Fruit fly (Drosophila melanogaster) whole organism, embryonic: ENCODE data around the gene CG9839.

Experiments
- Ada2b ChIP-seq: fragments of 200-800 bp; sonication (Bioruptor generic); IDR thresholded peaks from 2 replicates; pipeline ENCODE4 v1.3.6; 2022; ENCODE audit warnings: missing biosample characterization, missing genetic modification characterization
- Blimp-1 ChIP-seq: fragments of 200-800 bp; sonication (Bioruptor generic); optimal IDR thresholded peaks from 3 replicates; lab custom pipeline; 2018; ENCODE audit warnings: missing biosample characterization, missing genetic modification characterization, mild to moderate bottlenecking, moderate library complexity, missing genetic modification reagents
- CG10959 ChIP-seq: fragments of 200-800 bp; sonication (Bioruptor generic); IDR thresholded peaks from 2 replicates; pipeline ENCODE4 v1.3.6; 2022; ENCODE audit warnings: missing biosample characterization, missing genetic modification characterization
- CG10979 ChIP-seq: fragments of 200-800 bp; sonication (Bioruptor generic); optimal IDR thresholded peaks from 2 replicates; lab custom pipeline; 2018; ENCODE audit warnings: missing biosample characterization, mild to moderate bottlenecking, missing genetic modification characterization, moderate library complexity
- CG11247 ChIP-seq: fragments of 200-800 bp; sonication (Bioruptor generic); IDR thresholded peaks from 2 replicates; pipeline ENCODE4 v1.3.6; 2022; ENCODE audit warnings: missing biosample characterization, missing genetic modification characterization
- CG12071 ChIP-seq: fragments of 200-800 bp; sonication (Bioruptor generic); optimal IDR thresholded peaks from 3 replicates; lab custom pipeline; 2018; ENCODE audit warnings: missing biosample characterization, mild to moderate bottlenecking, missing genetic modification characterization
- CG13123 ChIP-seq: fragments of 200-800 bp; sonication (Bioruptor generic); optimal IDR thresholded peaks from 2 replicates; lab custom pipeline; 2016; ENCODE audit warnings: missing biosample characterization, missing genetic modification characterization
- CG1529 ChIP-seq: fragments of 200-800 bp; sonication (Bioruptor generic); optimal IDR thresholded peaks from 3 replicates; lab custom pipeline; 2018; ENCODE audit warnings: missing biosample characterization, missing genetic modification characterization
- CG15479 ChIP-seq: fragments of 200-800 bp; sonication (Bioruptor generic); optimal IDR thresholded peaks from 3 replicates; lab custom pipeline; 2019; ENCODE audit warnings: missing biosample characterization, mild to moderate bottlenecking, missing genetic modification characterization, moderate library complexity
- CG1602 ChIP-seq: fragments of 200-800 bp; sonication (Bioruptor generic); optimal IDR thresholded peaks from 3 replicates; lab custom pipeline; 2016; ENCODE audit warnings: missing biosample characterization, missing genetic modification characterization
- CG18619 ChIP-seq: fragments of 200-800 bp; sonication (Bioruptor generic); optimal IDR thresholded peaks from 3 replicates; lab custom pipeline; 2017; ENCODE audit warnings: missing biosample characterization, mild to moderate bottlenecking, missing genetic modification characterization
- CG2116 ChIP-seq: fragments of 200-800 bp; sonication (Bioruptor generic); optimal IDR thresholded peaks from 3 replicates; lab custom pipeline; 2018; ENCODE audit warnings: missing biosample characterization, mild to moderate bottlenecking, missing genetic modification characterization
- CG34224 ChIP-seq: fragments of 200-800 bp; sonication (Bioruptor generic); IDR thresholded peaks from 3 replicates; pipeline ENCODE4 v1.3.6; 2022; ENCODE audit warnings: missing biosample characterization, missing genetic modification characterization; ENCODE audit not compliant: partially characterized antibody
- CG34422 ChIP-seq: fragments of 200-800 bp; sonication (Bioruptor generic); IDR thresholded peaks from 3 replicates; pipeline ENCODE4 v1.3.6; 2022; ENCODE audit warnings: missing biosample characterization, missing genetic modification characterization
- CG4282 ChIP-seq: fragments of 200-800 bp; sonication (Bioruptor generic); optimal IDR thresholded peaks from 2 replicates; lab custom pipeline; 2016; ENCODE audit warnings: missing biosample characterization, missing genetic modification characterization
- CG6689 ChIP-seq: fragments of 200-800 bp; sonication (Bioruptor generic); IDR thresholded peaks from 2 replicates; pipeline ENCODE4 v1.3.6; 2022; ENCODE audit warnings: missing biosample characterization, missing genetic modification characterization
- CG7271 ChIP-seq: fragments of 200-800 bp; sonication (Bioruptor generic); optimal IDR thresholded peaks from 2 replicates; lab custom pipeline; 2018; ENCODE audit warnings: missing biosample characterization, mild to moderate bottlenecking, missing genetic modification characterization, moderate library complexity
- CG7786 ChIP-seq: fragments of 200-800 bp; sonication (Bioruptor generic); optimal IDR thresholded peaks from 2 replicates; lab custom pipeline; 2016; ENCODE audit warnings: missing biosample characterization, missing genetic modification characterization
- CG7963 ChIP-seq: fragments of 200-800 bp; sonication (Bioruptor generic); IDR thresholded peaks from 3 replicates; pipeline ENCODE4 v1.3.6; 2022; ENCODE audit warnings: missing biosample characterization, missing genetic modification characterization; ENCODE audit not compliant: partially characterized antibody
- CG8765 ChIP-seq: fragments of 200-800 bp; sonication (Bioruptor generic); IDR thresholded peaks from 2 replicates; pipeline ENCODE4 v1.3.6; 2022; ENCODE audit warnings: missing biosample characterization, missing genetic modification characterization
- CkIIα-i1 ChIP-seq: fragments of 200-800 bp; sonication (Bioruptor generic); IDR thresholded peaks from 2 replicates; pipeline ENCODE4 v1.3.6; 2022; ENCODE audit warnings: missing biosample characterization, missing genetic modification characterization
- Deaf1 ChIP-seq: fragments of 200-800 bp; optimal IDR thresholded peaks from 3 replicates; lab custom pipeline; 2019; ENCODE audit warnings: missing biosample characterization, mild to moderate bottlenecking, missing genetic modification characterization, moderate library complexity
- Dll ChIP-seq: fragments of 200-800 bp; sonication (Bioruptor generic); IDR thresholded peaks from 4 replicates; pipeline ENCODE4 v1.3.6; 2022; ENCODE audit warnings: missing biosample characterization, missing genetic modification characterization; ENCODE audit not compliant: partially characterized antibody
- Doc2 ChIP-seq: fragments of 200-800 bp; sonication (Bioruptor generic); IDR thresholded peaks from 2 replicates; pipeline ENCODE4 v1.3.6; 2022; ENCODE audit warnings: missing biosample characterization, missing genetic modification characterization
- Ets65A ChIP-seq: fragments of 200-800 bp; sonication (Bioruptor generic); peaks from one replicate; lab custom pipeline; 2016; ENCODE audit warnings: missing biosample characterization, missing genetic modification characterization
- H2.0 ChIP-seq: fragments of 200-800 bp; sonication (Bioruptor generic); IDR thresholded peaks from 2 replicates; pipeline ENCODE4 v1.3.6; 2022; ENCODE audit warnings: missing biosample characterization, missing genetic modification characterization
- Lpt ChIP-seq: fragments of >200 bp; optimal IDR thresholded peaks from 2 replicates; lab custom pipeline; 2018; ENCODE audit warnings: missing biosample characterization, missing genetic modification characterization
- Mad ChIP-seq: fragments of 200-800 bp; sonication (Bioruptor generic); optimal IDR thresholded peaks from 2 replicates; lab custom pipeline; 2016; ENCODE audit warnings: missing biosample characterization, missing genetic modification characterization
- Mes4 ChIP-seq: fragments of 200-800 bp; sonication (Bioruptor generic); optimal IDR thresholded peaks from 2 replicates; lab custom pipeline; 2016; ENCODE audit warnings: missing biosample characterization, missing genetic modification characterization
- Neu2 ChIP-seq: fragments of 200-800 bp; sonication (Bioruptor generic); optimal IDR thresholded peaks from 3 replicates; lab custom pipeline; 2016; ENCODE audit warnings: missing biosample characterization, missing genetic modification characterization, borderline replicate concordance
- Nf-YC ChIP-seq: fragments of 200-800 bp; optimal IDR thresholded peaks from 3 replicates; lab custom pipeline; 2019; ENCODE audit warnings: missing biosample characterization, mild to moderate bottlenecking, missing genetic modification characterization, moderate library complexity
- Rx ChIP-seq: fragments of 200-800 bp; sonication (Bioruptor generic); IDR thresholded peaks from 2 replicates; pipeline ENCODE4 v1.3.6; 2022; ENCODE audit warnings: missing biosample characterization, missing genetic modification characterization
- cato ChIP-seq: fragments of 200-800 bp; sonication (Bioruptor generic); optimal IDR thresholded peaks from 2 replicates; lab custom pipeline; 2016; ENCODE audit warnings: missing biosample characterization, missing genetic modification characterization, borderline replicate concordance
- chif ChIP-seq, 2 experiments: fragments of 200-800 bp; sonication (Bioruptor generic); optimal IDR thresholded peaks; 3 replicates each; lab custom pipeline; 2016; ENCODE audit warnings: missing biosample characterization in 2 of 2, missing genetic modification characterization in 2 of 2
- chinmo ChIP-seq: fragments of 200-800 bp; sonication (Bioruptor generic); IDR thresholded peaks from 4 replicates; pipeline ENCODE4 v1.3.6; 2022; ENCODE audit warnings: missing biosample characterization, missing genetic modification characterization; ENCODE audit not compliant: partially characterized antibody
- crol ChIP-seq: fragments of 200-800 bp; sonication (Bioruptor generic); IDR thresholded peaks from 2 replicates; pipeline ENCODE4 v1.3.6; 2022; ENCODE audit warnings: missing biosample characterization, missing genetic modification characterization
- dati ChIP-seq: fragments of 200-800 bp; sonication (Bioruptor generic); IDR thresholded peaks from 2 replicates; pipeline ENCODE4 v1.3.6; 2022; ENCODE audit warnings: missing biosample characterization, missing genetic modification characterization
- dpn ChIP-seq, 2 experiments: fragments of 200-800 bp; sonication (Bioruptor generic); optimal IDR thresholded peaks; 3 replicates each; lab custom pipeline; 2016; ENCODE audit warnings: missing biosample characterization in 2 of 2, missing genetic modification characterization in 2 of 2
- dysf ChIP-seq: fragments of 200-800 bp; sonication (Bioruptor generic); IDR thresholded peaks from 3 replicates; pipeline ENCODE4 v1.3.6; 2022; ENCODE audit warnings: missing biosample characterization, missing genetic modification characterization
- hkb ChIP-seq, 2 experiments: fragments of 200-800 bp in 1 of 2; fragments of >200 bp in 1 of 2; sonication (Bioruptor generic) in 1 of 2; IDR thresholded peaks in 1 of 2; optimal IDR thresholded peaks in 1 of 2; 2 replicates each; pipeline versions ENCODE4 v1.3.6 to Lab custom; 2017 to 2022; ENCODE audit warnings: missing biosample characterization in 1 of 2, missing genetic modification characterization in 1 of 2
- jigr1 ChIP-seq: fragments of 200-800 bp; sonication (Bioruptor generic); IDR thresholded peaks from 3 replicates; pipeline ENCODE4 v1.3.6; 2022; ENCODE audit warnings: missing biosample characterization, missing genetic modification characterization
- kni ChIP-seq: fragments of 200-800 bp; sonication (Bioruptor generic); optimal IDR thresholded peaks from 3 replicates; lab custom pipeline; 2017; ENCODE audit warnings: mild to moderate bottlenecking, missing biosample characterization, missing genetic modification reagents, missing genetic modification characterization
- lola ChIP-seq, 3 experiments: fragments of >200 bp in 2 of 3; fragments of 200-800 bp in 1 of 3; sonication (Bioruptor generic) in 1 of 3; optimal IDR thresholded peaks; 2 replicates each; lab custom pipeline; 2017 to 2019; ENCODE audit warnings: missing biosample characterization in 3 of 3, missing genetic modification characterization in 3 of 3, mild to moderate bottlenecking in 1 of 3, moderate library complexity in 1 of 3
- luna ChIP-seq: fragments of 200-800 bp; sonication (Bioruptor generic); optimal IDR thresholded peaks from 2 replicates; lab custom pipeline; 2016; ENCODE audit warnings: missing biosample characterization, missing genetic modification characterization
- nerfin-1 ChIP-seq: fragments of 200-800 bp; sonication (Bioruptor generic); optimal IDR thresholded peaks from 3 replicates; lab custom pipeline; 2019; ENCODE audit warnings: missing biosample characterization, mild to moderate bottlenecking, missing genetic modification characterization, moderate library complexity
- ttk ChIP-seq: fragments of 200-800 bp; sonication (Bioruptor generic); IDR thresholded peaks from 2 replicates; pipeline ENCODE4 v2.1.2; 2022; ENCODE audit warnings: missing biosample characterization, missing genetic modification characterization
- unpg ChIP-seq: fragments of 200-800 bp; sonication (Bioruptor generic); optimal IDR thresholded peaks from 3 replicates; lab custom pipeline; 2018; ENCODE audit warnings: missing biosample characterization, mild to moderate bottlenecking, missing genetic modification characterization, moderate library complexity
- vfl ChIP-seq: fragments of 200-800 bp; sonication (Bioruptor generic); optimal IDR thresholded peaks from 2 replicates; lab custom pipeline; 2016; ENCODE audit warnings: missing biosample characterization, missing genetic modification characterization
- zen2 ChIP-seq: fragments of 200-800 bp; sonication (Bioruptor generic); IDR thresholded peaks from 3 replicates; pipeline ENCODE4 v1.3.6; 2022; ENCODE audit warnings: missing biosample characterization, missing genetic modification characterization; ENCODE audit not compliant: partially characterized antibody

The CG9839 gene

DNA sequence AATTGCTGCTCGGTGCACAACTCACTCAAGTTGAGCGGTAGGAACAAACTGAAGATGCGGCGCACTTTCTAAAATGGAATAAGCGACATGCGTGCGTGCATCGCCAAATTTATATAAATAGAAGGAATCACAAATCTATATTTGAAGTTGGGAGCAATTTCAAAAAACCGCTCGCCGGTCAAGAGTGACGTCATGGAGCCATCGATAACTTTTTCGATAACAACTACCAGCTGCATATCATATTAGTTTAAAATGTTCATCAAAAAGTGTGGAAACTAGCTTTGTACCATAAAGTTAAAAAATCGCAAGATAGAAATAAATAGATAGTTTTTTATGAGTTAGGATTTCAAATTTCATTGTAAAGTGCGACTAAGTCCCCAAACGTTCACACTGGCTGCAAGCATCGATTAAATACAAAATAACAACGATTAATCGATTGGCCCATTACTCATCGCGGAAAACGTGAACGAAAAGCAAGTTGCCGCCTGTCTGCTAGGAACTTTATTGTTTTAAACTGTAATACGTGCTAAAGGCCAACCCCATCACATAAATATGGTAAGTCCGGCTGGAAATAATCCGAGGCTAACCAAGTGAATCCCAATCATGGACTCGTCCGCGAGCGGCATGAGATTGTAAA lies 4.4 kb downstream of the CG9839 start, which contains the start of the genes Pif1A, Pif1B and CCT7 (continued):
- TF ChIP-seq Mad (GFP tag; lab: Kevin White, UChicago): no peak
- TF ChIP-seq nerfin-1 (tag; lab: Kevin White, UChicago): peak; percentile 10
- TF ChIP-seq dpn (GFP tag; optimal IDR thresholded peaks at IDR 0.05; lab: Kevin White, UChicago): peak; percentile 25 to 45
- no peak for TF ChIP-seq CG6689 (GFP tag; lab: Robert Waterston, UW)
- TF ChIP-seq Nf-YC: peak; percentile 5
- no peak for TF ChIP-seq CG1529 (GFP tag; lab: Kevin White, UChicago)
- peak; percentile 79; the same call in 2 of the 3 replicates for TF ChIP-seq CG34422 (GFP tag; lab: Robert Waterston, UW)
- no peak for TF ChIP-seq luna (GFP tag; lab: Kevin White, UChicago)
- TF ChIP-seq CG7963 (GFP tag; lab: Robert Waterston, UW): peak; percentile 75
- TF ChIP-seq Ada2b (GFP tag; lab: Robert Waterston, UW): no peak
- no peak for TF ChIP-seq crol
- TF ChIP-seq zen2 (GFP tag; lab: Robert Waterston, UW): peak; percentile 88
- TF ChIP-seq dati (GFP tag; lab: Robert Waterston, UW): no peak
- TF ChIP-seq chif (GFP tag; optimal IDR thresholded peaks at IDR 0.05; lab: Kevin White, UChicago): no peak
- TF ChIP-seq Neu2 (GFP tag; lab: Kevin White, UChicago): no peak
- TF ChIP-seq Doc2 (GFP tag; lab: Robert Waterston, UW): no peak
- peak; percentile 90; the same call in 3 of the 4 replicates for TF ChIP-seq chinmo (GFP tag; lab: Robert Waterston, UW)
- TF ChIP-seq CG2116 (GFP tag; lab: Kevin White, UChicago): peak; percentile 95
- TF ChIP-seq CG4282: no peak
- no peak for TF ChIP-seq dysf (GFP tag; lab: Robert Waterston, UW)
- TF ChIP-seq CG34224 (GFP tag; lab: Robert Waterston, UW): peak; percentile 96
- no peak for TF ChIP-seq CG7271 (tag; lab: Kevin White, UChicago)
- no peak for TF ChIP-seq Mes4 (GFP tag; lab: Kevin White, UChicago)
- TF ChIP-seq CG13123 (GFP tag; lab: Kevin White, UChicago): no peak
- no peak for TF ChIP-seq CG10959 (GFP tag; lab: Robert Waterston, UW)
- no peak for TF ChIP-seq CG7786 (GFP tag; lab: Kevin White, UChicago)
- TF ChIP-seq CG12071 (GFP tag; lab: Kevin White, UChicago): no peak
- peak; percentile 37 for TF ChIP-seq hkb (optimal IDR thresholded peaks at IDR 0.05; lab: Kevin White, UChicago)
- 0 out of 2 replicates have a peak, but pooled peaks have one; percentile 8 for TF ChIP-seq hkb (GFP tag; IDR thresholded peaks at IDR 0.05; lab: Robert Waterston, UW)
- no peak for TF ChIP-seq H2.0 (GFP tag; lab: Robert Waterston, UW)
- no peak for TF ChIP-seq CG8765 (GFP tag; lab: Robert Waterston, UW)
- no peak for TF ChIP-seq Blimp-1 (GFP tag; lab: Kevin White, UChicago)
- no peak for TF ChIP-seq CkIIα-i1 (GFP tag; lab: Robert Waterston, UW)
- no peak for TF ChIP-seq Rx (GFP tag; lab: Robert Waterston, UW)
- no peak for TF ChIP-seq CG18619 (GFP tag; lab: Kevin White, UChicago)
- TF ChIP-seq cato: no peak
- TF ChIP-seq Dll (GFP tag; lab: Robert Waterston, UW): peak; percentile 99
- TF ChIP-seq CG1602 (GFP tag; lab: Kevin White, UChicago): no peak
- no peak for TF ChIP-seq Lpt (GFP tag; lab: Kevin White, UChicago)
- no peak for TF ChIP-seq jigr1 (GFP tag; lab: Robert Waterston, UW)
- TF ChIP-seq kni (GFP tag; lab: Kevin White, UChicago): no peak
- no peak for TF ChIP-seq ttk (GFP tag; lab: Robert Waterston, UW)
- no peak for TF ChIP-seq CG11247
- no peak for TF ChIP-seq Deaf1
- TF ChIP-seq lola (GFP tag; optimal IDR thresholded peaks at IDR 0.05; lab: Kevin White, UChicago): no peak
- peak; percentile 17 for TF ChIP-seq vfl
- TF ChIP-seq CG10979 (tag; lab: Kevin White, UChicago): peak; percentile 17
- no peak for TF ChIP-seq Ets65A (GFP tag; lab: Kevin White, UChicago)
- TF ChIP-seq CG15479 (GFP tag; lab: Kevin White, UChicago): no peak
- TF ChIP-seq unpg (GFP tag; lab: Kevin White, UChicago): no peak
